Worm (Caenorhabditis elegans): ENCODE data around the gene skp-1.

DNA sequence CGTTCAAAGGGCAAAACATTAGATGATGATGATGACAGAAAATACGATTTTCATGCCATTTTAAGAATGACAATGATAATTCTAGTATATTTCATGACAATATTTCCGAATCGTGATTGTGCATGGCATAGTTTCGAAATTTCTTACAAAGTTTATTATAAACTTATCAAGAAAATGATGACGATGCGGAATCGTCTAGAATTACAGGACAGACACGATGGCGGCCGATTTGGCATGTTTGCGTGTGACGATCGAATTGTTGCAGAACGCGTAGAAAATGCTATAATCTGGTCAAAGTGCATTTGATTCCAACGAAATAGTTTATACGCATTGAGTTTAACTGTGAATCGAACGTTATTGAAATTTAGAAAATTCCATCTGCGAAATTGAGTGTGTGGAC lies 4.0 kb downstream of the skp-1 start:
- TF ChIP-seq hlh-1 (tag; optimal IDR thresholded peaks at IDR 0.05) (no peak), unc-120 (tag; optimal IDR thresholded peaks at IDR 0.05; ENCODE audit: poor library complexity, severe bottlenecking) (no peak), nhr-28 (tag; optimal IDR thresholded peaks at IDR 0.05) (no peak), lsy-2 (tag; optimal IDR thresholded peaks at IDR 0.05) (no peak), lin-13 (tag; optimal IDR thresholded peaks at IDR 0.05) (no peak), nhr-76 (tag; optimal IDR thresholded peaks at IDR 0.05) (no peak), unc-39 (tag; optimal IDR thresholded peaks at IDR 0.05) (no peak), blmp-1 (tag; optimal IDR thresholded peaks at IDR 0.05) (no peak), tbx-8 (GFP tag; optimal IDR thresholded peaks at IDR 0.05) (no peak), nhr-237 (tag; optimal IDR thresholded peaks at IDR 0.05) (no peak), flh-1 (GFP tag; optimal IDR thresholded peaks at IDR 0.05) (no peak), unc-62 (GFP tag; optimal IDR thresholded peaks at IDR 0.05) (no peak), snpc-4 (tag; optimal IDR thresholded peaks at IDR 0.05) (no peak), elt-3 (tag; optimal IDR thresholded peaks at IDR 0.05) (no peak)

Measured in whole organism, mixed stage, embryonic.